Worm (Caenorhabditis elegans) whole organism, L3 larva: ENCODE measurements around the gene nhr-147.
A peak's percentile ranks its signal among the peaks of the same experiment; 100 is the strongest.
"Not testable (repeated sequence)": the region's sequence is repeated elsewhere in the genome, so short reads cannot be mapped to it uniquely, and the experiment has no call there.

ENCODE experiments used
- R02D3.7 ChIP-seq: fragments of 150-350 bp; optimal IDR thresholded peaks from 2 replicates; lab custom pipeline; 2014; ENCODE audit warnings: missing biosample characterization, missing genetic modification characterization
- ZK546.5 ChIP-seq: sonication (generic microtip); optimal IDR thresholded peaks from 2 replicates; lab custom pipeline; 2017; ENCODE audit warnings: missing biosample characterization, missing genetic modification characterization
- aly-2 ChIP-seq: fragments of 150-350 bp; optimal IDR thresholded peaks from 2 replicates; lab custom pipeline; 2014; ENCODE audit warnings: missing biosample characterization, missing genetic modification characterization
- ama-1 ChIP-seq: fragments of 150-350 bp; optimal IDR thresholded peaks from 2 replicates; lab custom pipeline; 2018
- ceh-16 ChIP-seq: sonication (generic microtip); optimal IDR thresholded peaks from 2 replicates; lab custom pipeline; 2017; ENCODE audit warnings: missing biosample characterization, missing genetic modification characterization
- ceh-28 ChIP-seq: fragments of 150-350 bp; optimal IDR thresholded peaks from 2 replicates; lab custom pipeline; 2014; ENCODE audit warnings: missing biosample characterization, missing genetic modification reagents, missing genetic modification characterization
- ceh-9 ChIP-seq: sonication (generic microtip); optimal IDR thresholded peaks from 2 replicates; lab custom pipeline; 2018; ENCODE audit warnings: missing biosample characterization, missing genetic modification characterization
- daf-12 ChIP-seq: fragments of 150-350 bp; optimal IDR thresholded peaks from 2 replicates; lab custom pipeline; 2014; ENCODE audit warnings: missing biosample characterization, missing genetic modification reagents, missing genetic modification characterization
- egl-27 ChIP-seq: sonication (generic microtip); optimal IDR thresholded peaks from 4 replicates; lab custom pipeline; 2017; ENCODE audit warnings: missing biosample characterization, missing genetic modification reagents, missing genetic modification characterization
- elt-1 ChIP-seq: fragments of 150-350 bp; optimal IDR thresholded peaks from 2 replicates; lab custom pipeline; 2014; ENCODE audit warnings: missing biosample characterization, missing genetic modification characterization
- eor-1 ChIP-seq, 2 experiments: fragments of 150-350 bp; optimal IDR thresholded peaks; 2 replicates each; lab custom pipeline; 2014 to 2018; ENCODE audit warnings: missing biosample characterization in 2 of 2, missing genetic modification characterization in 2 of 2
- fkh-10 ChIP-seq: sonication (generic microtip); optimal IDR thresholded peaks from 2 replicates; lab custom pipeline; 2017; ENCODE audit warnings: missing biosample characterization, missing genetic modification reagents, missing genetic modification characterization
- fos-1 ChIP-seq: fragments of 150-350 bp; optimal IDR thresholded peaks from 2 replicates; lab custom pipeline; 2014; ENCODE audit warnings: missing biosample characterization, missing genetic modification characterization
- hmg-11 ChIP-seq: sonication (generic microtip); optimal IDR thresholded peaks from 2 replicates; lab custom pipeline; 2016; ENCODE audit warnings: missing genetic modification characterization, missing compliant biosample characterization
- jun-1 ChIP-seq: fragments of 150-350 bp; optimal IDR thresholded peaks from 2 replicates; lab custom pipeline; 2014; ENCODE audit warnings: missing biosample characterization, missing genetic modification reagents, missing genetic modification characterization
- lin-15B ChIP-seq: fragments of 150-350 bp; optimal IDR thresholded peaks from 2 replicates; lab custom pipeline; 2014; ENCODE audit warnings: missing biosample characterization, missing genetic modification characterization
- lsy-12 ChIP-seq: sonication (generic microtip); optimal IDR thresholded peaks from 2 replicates; lab custom pipeline; 2016; ENCODE audit warnings: mild to moderate bottlenecking, missing genetic modification characterization, missing compliant biosample characterization
- mdl-1 ChIP-seq: fragments of 150-350 bp; optimal IDR thresholded peaks from 2 replicates; lab custom pipeline; 2014; ENCODE audit warnings: missing biosample characterization, missing genetic modification characterization
- mml-1 ChIP-seq: fragments of 150-350 bp; sonication (generic microtip); optimal IDR thresholded peaks from 3 replicates; lab custom pipeline; 2014; ENCODE audit warnings: missing biosample characterization, missing genetic modification characterization
- nfya-1 ChIP-seq: sonication (generic microtip); optimal IDR thresholded peaks from 2 replicates; lab custom pipeline; 2017; ENCODE audit warnings: missing genetic modification characterization, mild to moderate bottlenecking, missing compliant biosample characterization, antibody characterized with exemption, moderate library complexity; ENCODE audit not compliant: insufficient read depth
- nhr-12 ChIP-seq: fragments of 150-350 bp; optimal IDR thresholded peaks from 2 replicates; lab custom pipeline; 2014; ENCODE audit warnings: missing biosample characterization, missing genetic modification characterization
- nhr-23 ChIP-seq: fragments of 150-350 bp; optimal IDR thresholded peaks from 2 replicates; lab custom pipeline; 2014; ENCODE audit warnings: missing biosample characterization, missing genetic modification reagents, missing genetic modification characterization
- nhr-237 ChIP-seq: fragments of 150-350 bp; optimal IDR thresholded peaks from 2 replicates; lab custom pipeline; 2014; ENCODE audit warnings: missing biosample characterization, missing genetic modification characterization
- nhr-25 ChIP-seq: sonication (generic microtip); optimal IDR thresholded peaks from 2 replicates; lab custom pipeline; 2017; ENCODE audit warnings: missing biosample characterization, missing genetic modification characterization
- nhr-28 ChIP-seq: fragments of 150-350 bp; optimal IDR thresholded peaks from 2 replicates; lab custom pipeline; 2014; ENCODE audit warnings: missing biosample characterization, missing genetic modification characterization
- nhr-43 ChIP-seq: sonication (generic microtip); optimal IDR thresholded peaks from 2 replicates; lab custom pipeline; 2016; ENCODE audit warnings: mild to moderate bottlenecking, missing genetic modification characterization, missing compliant biosample characterization; ENCODE audit not compliant: poor library complexity, severe bottlenecking
- nhr-67 ChIP-seq: fragments of 150-350 bp; optimal IDR thresholded peaks from 2 replicates; lab custom pipeline; 2014; ENCODE audit warnings: missing biosample characterization, missing genetic modification characterization
- nhr-76 ChIP-seq: fragments of 150-350 bp; sonication (generic microtip); optimal IDR thresholded peaks from 5 replicates; lab custom pipeline; 2014; ENCODE audit warnings: missing biosample characterization, missing genetic modification characterization
- sea-2 ChIP-seq: fragments of 150-350 bp; sonication (generic microtip); optimal IDR thresholded peaks from 4 replicates; lab custom pipeline; 2014; ENCODE audit warnings: missing biosample characterization, missing genetic modification reagents, missing genetic modification characterization
- skn-1 ChIP-seq: fragments of 150-350 bp; optimal IDR thresholded peaks from 2 replicates; lab custom pipeline; 2014; ENCODE audit warnings: missing biosample characterization, missing genetic modification characterization
- unc-62 ChIP-seq: fragments of 150-350 bp; sonication (generic microtip); optimal IDR thresholded peaks from 4 replicates; lab custom pipeline; 2014; ENCODE audit warnings: missing biosample characterization, missing genetic modification reagents, missing genetic modification characterization
- zag-1 ChIP-seq: fragments of 150-350 bp; optimal IDR thresholded peaks from 2 replicates; lab custom pipeline; 2014; ENCODE audit warnings: missing biosample characterization, missing genetic modification characterization
- ztf-11 ChIP-seq: fragments of 150-350 bp; optimal IDR thresholded peaks from 2 replicates; lab custom pipeline; 2014; ENCODE audit warnings: missing biosample characterization, missing genetic modification characterization
- ztf-4 ChIP-seq: fragments of 150-350 bp; optimal IDR thresholded peaks from 2 replicates; lab custom pipeline; 2014; ENCODE audit warnings: missing biosample characterization, missing genetic modification characterization

Gene nhr-147

ce11 chrV:7332253-7332652, 13.3 kb upstream of the nhr-147 start, which contains the start of gene F10G2.1:
F10G2.1 (plus strand) TSS chrV:7332553.
- TF ChIP-seq unc-62 (GFP tag; lab: Kevin White, UChicago) (no peak), ceh-9 (no peak), skn-1 (tag; lab: Kevin White, UChicago) (no peak), nhr-28 (tag; lab: Kevin White, UChicago) (no peak), ceh-28 (tag; lab: Kevin White, UChicago) (no peak), ceh-16 (no peak), nhr-76 (tag; lab: Kevin White, UChicago) (no peak), nhr-237 (tag; lab: Kevin White, UChicago) (no peak), hmg-11 (no peak), daf-12 (no peak), nhr-25 (tag; lab: Kevin White, UChicago) (no peak), sea-2 (GFP tag; lab: Kevin White, UChicago) (no peak), eor-1 (tag; optimal IDR thresholded peaks at IDR 0.05; lab: Kevin White, UChicago) (no peak), aly-2 (tag; lab: Kevin White, UChicago) (no peak), mml-1 (tag; lab: Kevin White, UChicago) (no peak), egl-27 (tag; lab: Kevin White, UChicago) (no peak), ztf-4 (tag; lab: Kevin White, UChicago) (no peak), lin-15B (no peak), R02D3.7 (tag; lab: Kevin White, UChicago) (no peak), mdl-1 (no peak)

- not testable (repeated sequence) for TF ChIP-seq nhr-76, nhr-23, nhr-67 (tag; lab: Kevin White, UChicago)
Observed at ce11 chrV:7337218-7337617, 8.4 kb upstream of the nhr-147 start, which contains the start of gene F10G2.7. F10G2.7 (minus strand) TSS chrV:7337318.

ce11 chrV:7339831-7340230, 5.8 kb upstream of the nhr-147 start, which contains the start of gene srh-187:
srh-187 (minus strand) TSS chrV:7339931.
- TF ChIP-seq nfya-1 (tag; lab: Kevin White, UChicago) (no peak), nhr-43 (tag; lab: Kevin White, UChicago) (no peak), fos-1 (no peak), hmg-11 (no peak)
- TF ChIP-seq, all 47 proteins: peak for 0

- TF ChIP-seq daf-12 = no peak
- TF ChIP-seq nhr-25 (tag; lab: Kevin White, UChicago) = peak; percentile 43
- TF ChIP-seq, all 47 proteins: peak for 1
Observed at ce11 chrV:7341942-7342341, 3.7 kb upstream of the nhr-147 start, which contains the start of the genes nhr-263 and nhr-148. nhr-263 (minus strand) TSS chrV:7342042. nhr-148 (plus strand) TSS chrV:7342156.

ce11 chrV:7343522-7343921, 2.1 kb upstream of the nhr-147 start, which contains the start of gene srh-244:
srh-244 (plus strand) TSS chrV:7343822.
- no peak for TF ChIP-seq mml-1 (tag; lab: Kevin White, UChicago)
- no peak for TF ChIP-seq unc-62 (GFP tag; lab: Kevin White, UChicago)
- no peak for TF ChIP-seq zag-1 (tag; lab: Kevin White, UChicago)
- no peak for TF ChIP-seq nhr-67 (tag; lab: Kevin White, UChicago)
- no peak for TF ChIP-seq jun-1 (tag; lab: Kevin White, UChicago)
- TF ChIP-seq nhr-43 (tag; lab: Kevin White, UChicago) = no peak
- TF ChIP-seq nhr-12 (tag; lab: Kevin White, UChicago) = no peak
- no peak for TF ChIP-seq fkh-10 (GFP tag; lab: Kevin White, UChicago)
- TF ChIP-seq nhr-23 (tag; lab: Kevin White, UChicago) = no peak
- no peak for TF ChIP-seq ztf-11 (tag; lab: Kevin White, UChicago)
- no peak for TF ChIP-seq nhr-76 (tag; lab: Kevin White, UChicago)
- no peak for TF ChIP-seq skn-1 (tag; lab: Kevin White, UChicago)
- no peak for TF ChIP-seq ztf-4 (tag; lab: Kevin White, UChicago)
- no peak for TF ChIP-seq fos-1
- no peak for TF ChIP-seq elt-1 (tag; lab: Kevin White, UChicago)

ce11 chrV:7349541-7349940, 3.9 kb downstream of the nhr-147 start, which contains the start of gene nhr-149:
nhr-149 (minus strand) TSS chrV:7349641.
- no peak for TF ChIP-seq daf-12
- no peak for TF ChIP-seq ZK546.5
- TF ChIP-seq mml-1 (tag; lab: Kevin White, UChicago) = no peak
- TF ChIP-seq R02D3.7 (tag; lab: Kevin White, UChicago) = no peak
- no peak for TF ChIP-seq jun-1 (tag; lab: Kevin White, UChicago)
- TF ChIP-seq nhr-28 (tag; lab: Kevin White, UChicago) = no peak
- no peak for TF ChIP-seq lsy-12
- TF ChIP-seq nhr-237 (tag; lab: Kevin White, UChicago) = no peak
- TF ChIP-seq ceh-9 = no peak
- no peak for TF ChIP-seq lin-15B
- TF ChIP-seq egl-27 (tag; lab: Kevin White, UChicago) = no peak
- no peak for TF ChIP-seq ztf-4 (tag; lab: Kevin White, UChicago)
- no peak for TF ChIP-seq hmg-11
- TF ChIP-seq nhr-23 (tag; lab: Kevin White, UChicago) = no peak
- TF ChIP-seq skn-1 (tag; lab: Kevin White, UChicago) = no peak
- TF ChIP-seq ama-1 = no peak
